Worm (Caenorhabditis elegans): ENCODE measurements around the gene F41G3.19.

Gene F41G3.19

DNA sequence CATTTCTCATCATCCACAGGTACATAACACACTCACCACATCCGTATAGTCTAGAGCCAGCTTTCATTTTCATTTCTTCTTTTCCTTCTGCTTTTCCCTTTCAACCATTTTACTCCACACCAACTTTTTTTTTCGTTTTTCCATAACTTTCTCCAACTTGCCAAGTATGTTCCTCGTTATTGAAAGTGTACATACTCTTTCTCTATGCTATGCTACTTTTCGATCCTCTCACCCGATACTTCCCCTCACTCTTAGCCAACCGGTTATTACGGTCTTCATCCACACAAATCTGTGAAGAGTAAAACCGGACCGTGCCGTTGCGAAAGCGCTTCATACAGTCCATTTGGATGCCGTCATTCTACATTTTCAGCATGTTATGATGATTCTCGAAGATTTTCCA lies 40.0 kb upstream of the F41G3.19 start, which contains the start of gene T13C2.2:
TSS of gene T13C2.2 (plus strand) at position 301 of the 400 bp plus-strand sequence.
- TF ChIP-seq mxl-1 (tag; optimal IDR thresholded peaks at IDR 0.05) (no peak), egl-18 (GFP tag; IDR thresholded peaks at IDR 0.05) (no peak), D2030.7 (GFP tag; IDR thresholded peaks at IDR 0.05) (no peak), lin-40 (tag; optimal IDR thresholded peaks at IDR 0.05) (no peak), madf-10 (tag; optimal IDR thresholded peaks at IDR 0.05) (no peak), ets-4 (GFP tag; optimal IDR thresholded peaks at IDR 0.05) (no peak), akir-1 (GFP tag; optimal IDR thresholded peaks at IDR 0.05) (no peak), ztf-28 (GFP tag; IDR thresholded peaks at IDR 0.05) (no peak), F57C9.4 (tag; optimal IDR thresholded peaks at IDR 0.05) (no peak), hsf-1 (GFP tag; IDR thresholded peaks at IDR 0.05) (no peak), unc-62 (GFP tag; optimal IDR thresholded peaks at IDR 0.05) (no peak), ekl-4 (GFP tag; IDR thresholded peaks at IDR 0.05) (no peak), lag-1 (GFP tag; IDR thresholded peaks at IDR 0.05) (no peak), mcd-1 (GFP tag; IDR thresholded peaks at IDR 0.05) (no peak), F22D6.2 (tag; optimal IDR thresholded peaks at IDR 0.05) (no peak), pha-4 (tag; optimal IDR thresholded peaks at IDR 0.05) (no peak)

DNA sequence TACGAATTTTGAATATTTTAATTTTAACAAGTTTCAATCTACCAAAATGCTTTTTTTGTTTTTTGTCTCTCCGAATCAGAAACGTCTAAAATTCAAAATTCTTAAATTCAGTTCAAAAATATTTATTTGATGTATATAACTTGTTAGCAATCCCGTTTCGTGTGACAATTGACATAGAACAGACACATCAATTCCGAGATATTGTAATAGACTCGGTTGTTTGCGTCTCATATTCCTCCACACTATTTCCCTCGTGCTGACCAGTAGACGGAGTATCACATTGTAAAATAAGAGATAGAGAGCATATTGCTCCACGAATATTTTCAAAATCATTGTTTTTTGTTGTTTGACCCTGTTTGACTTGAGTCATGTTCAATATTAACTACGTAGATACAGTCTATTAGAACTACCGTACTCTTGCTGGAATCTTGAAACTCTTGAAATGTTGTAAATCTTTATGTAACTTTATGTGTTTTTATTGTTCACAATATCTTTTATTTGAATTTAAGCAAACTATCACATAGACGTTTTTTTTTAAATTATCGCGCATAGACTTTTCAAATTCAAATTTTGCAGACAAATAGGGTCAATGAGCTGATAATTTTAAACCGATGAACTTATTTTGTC lies 36.9 kb upstream of the F41G3.19 start, which contains the start of gene T13C2.3:
TSS of gene T13C2.3 (plus strand) at position 577 of the 627 bp plus-strand sequence.
- TF ChIP-seq F57C9.4 (tag; optimal IDR thresholded peaks at IDR 0.05), result no peak
- peak; percentile 34 for TF ChIP-seq hmg-1.2 (GFP tag; IDR thresholded peaks at IDR 0.05)
- no peak for TF ChIP-seq C17E4.6 (GFP tag; IDR thresholded peaks at IDR 0.05)
- TF ChIP-seq hlh-12 (tag; optimal IDR thresholded peaks at IDR 0.05), result no peak
- no peak for TF ChIP-seq T26A5.8 (tag; optimal IDR thresholded peaks at IDR 0.05)

DNA sequence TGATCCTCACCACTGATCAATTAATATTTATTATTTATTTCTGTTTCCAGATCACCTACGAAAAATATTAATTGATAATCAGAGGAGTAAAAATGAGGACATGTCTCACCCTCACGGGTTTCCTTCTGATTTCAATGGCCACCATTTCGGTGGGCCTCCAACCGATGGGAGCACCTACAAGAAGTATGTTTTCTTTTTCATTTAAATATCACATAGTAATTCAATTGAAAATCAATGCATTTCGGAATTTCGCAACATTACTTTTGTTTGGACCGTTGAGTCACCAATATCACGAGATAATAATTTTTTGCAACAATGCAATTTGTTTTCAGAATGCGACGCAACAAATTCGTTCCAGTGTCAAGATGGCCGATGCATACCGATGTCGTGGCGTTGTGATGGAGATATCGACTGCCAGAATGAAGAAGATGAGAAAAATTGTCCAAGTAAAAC lies 31.5 kb upstream of the F41G3.19 start, which contains the start of gene gldi-2:
TSS of gene gldi-2 (plus strand) at position 51 of the 453 bp plus-strand sequence.
- TF ChIP-seq cebp-1 (GFP tag; IDR thresholded peaks at IDR 0.05), result peak; percentile 56; the same call in 1 of the 2 replicates
- TF ChIP-seq cebp-1 (tag; optimal IDR thresholded peaks at IDR 0.05), result peak; percentile 86
- TF ChIP-seq mcd-1 (GFP tag; IDR thresholded peaks at IDR 0.05), result no peak

DNA sequence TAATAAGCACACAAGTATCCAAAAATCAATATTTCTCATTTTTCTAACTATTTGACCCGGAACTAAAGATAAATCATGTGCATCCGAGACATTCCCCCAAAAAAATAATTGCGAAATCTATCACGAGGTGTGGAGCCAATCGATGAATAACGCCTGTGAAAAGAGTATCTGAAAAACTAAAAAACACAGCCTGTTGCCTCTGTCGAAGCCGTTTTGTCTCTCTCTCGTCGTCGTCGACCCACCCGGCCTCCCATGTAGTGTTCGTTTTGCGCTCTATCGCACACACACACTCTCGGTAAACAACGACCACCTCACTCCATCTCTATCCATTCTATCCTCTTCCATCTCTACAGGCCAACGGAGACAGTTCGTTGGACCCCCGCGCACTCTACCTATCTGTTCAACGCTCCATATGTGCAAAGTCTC lies 30.8 kb upstream of the F41G3.19 start:
- TF ChIP-seq unc-62 (GFP tag; optimal IDR thresholded peaks at IDR 0.05) (no peak), hlh-26 (GFP tag; conservative IDR thresholded peaks at IDR 0.05) (no peak), F33H1.4 (GFP tag; IDR thresholded peaks at IDR 0.05) (no peak), lin-40 (tag; optimal IDR thresholded peaks at IDR 0.05) (peak; percentile 23), pha-4 (tag; optimal IDR thresholded peaks at IDR 0.05) (no peak), madf-10 (tag; optimal IDR thresholded peaks at IDR 0.05) (no peak), B0035.1 (tag; optimal IDR thresholded peaks at IDR 0.05) (no peak), snpc-1.1 (tag; optimal IDR thresholded peaks at IDR 0.05; ENCODE audit: insufficient read depth) (no peak), repo-1 (tag; optimal IDR thresholded peaks at IDR 0.05) (no peak), rcor-1 (GFP tag; IDR thresholded peaks at IDR 0.05) (no peak), let-526 (GFP tag; IDR thresholded peaks at IDR 0.05) (no peak), madf-3 (GFP tag; IDR thresholded peaks at IDR 0.05) (no peak), gei-17 (GFP tag; optimal IDR thresholded peaks at IDR 0.05) (peak; percentile 14), somi-1 (GFP tag; optimal IDR thresholded peaks at IDR 0.05) (peak; percentile 52), nhr-27 (tag; optimal IDR thresholded peaks at IDR 0.05) (no peak), hsf-1 (GFP tag; IDR thresholded peaks at IDR 0.05) (no peak), die-1 (tag; optimal IDR thresholded peaks at IDR 0.05) (no peak), zfh-2 (GFP tag; conservative IDR thresholded peaks at IDR 0.05) (peak; percentile 82), unc-130 (GFP tag; optimal IDR thresholded peaks at IDR 0.05) (no peak), dpl-1 (GFP tag; optimal IDR thresholded peaks at IDR 0.05) (no peak), ceh-27 (GFP tag; optimal IDR thresholded peaks at IDR 0.05) (peak; percentile 76), ztf-28 (GFP tag; IDR thresholded peaks at IDR 0.05) (no peak), F55B11.4 (tag; optimal IDR thresholded peaks at IDR 0.05; ENCODE audit: borderline replicate concordance, insufficient read depth) (no peak), tbp1 (GFP tag; optimal IDR thresholded peaks at IDR 0.05) (peak; percentile 26), tbx-9 (tag; optimal IDR thresholded peaks at IDR 0.05; ENCODE audit: borderline replicate concordance) (no peak), egl-18 (GFP tag; IDR thresholded peaks at IDR 0.05) (no peak), attf-5 (GFP tag; optimal IDR thresholded peaks at IDR 0.05) (peak; percentile 92)

Data from whole organism, young adult.